Worm (Caenorhabditis elegans): ENCODE data around the gene exc-12.

The exc-12 gene

DNA sequence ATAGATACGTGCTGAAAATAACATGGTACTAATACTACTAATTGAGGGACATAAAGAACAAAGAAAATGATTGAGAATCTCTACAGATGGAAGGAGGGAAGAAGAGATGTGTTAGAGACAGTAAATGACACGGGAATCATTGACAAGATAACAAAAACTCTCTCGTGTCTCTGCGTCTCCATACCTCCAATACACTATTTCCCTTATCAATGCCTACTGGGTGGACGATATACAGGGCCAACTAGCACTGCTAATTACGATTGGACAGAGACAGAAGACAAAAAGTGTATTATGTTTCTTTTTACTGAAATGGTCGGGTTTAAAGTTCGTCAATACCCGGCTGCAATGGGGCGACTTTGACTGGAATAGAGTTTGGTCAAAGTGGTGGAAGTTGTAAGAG, 25.7 kb downstream of the exc-12 start (continued):
- no peak for TF ChIP-seq Y5F2A.4 (GFP tag; optimal IDR thresholded peaks at IDR 0.05)
- TF ChIP-seq dpl-1 (GFP tag; optimal IDR thresholded peaks at IDR 0.05), result no peak
- no peak for TF ChIP-seq lin-29 (GFP tag; IDR thresholded peaks at IDR 0.05)
- TF ChIP-seq ces-1 (GFP tag; optimal IDR thresholded peaks at IDR 0.05), result no peak
- TF ChIP-seq egl-27 (tag; optimal IDR thresholded peaks at IDR 0.05), result no peak
- TF ChIP-seq R02D3.7 (tag; optimal IDR thresholded peaks at IDR 0.05), result no peak
- TF ChIP-seq vab-7 (GFP tag; IDR thresholded peaks at IDR 0.05), result no peak
- no peak for TF ChIP-seq ZK337.2 (GFP tag; IDR thresholded peaks at IDR 0.05)
- no peak for TF ChIP-seq F49E8.2 (tag; optimal IDR thresholded peaks at IDR 0.05; ENCODE audit: borderline replicate concordance)
- peak; percentile 96 for TF ChIP-seq pqm-1 (tag; optimal IDR thresholded peaks at IDR 0.05)
- no peak for TF ChIP-seq ctbp-1 (GFP tag; IDR thresholded peaks at IDR 0.05)
- TF ChIP-seq hmg-1.1 (GFP tag; IDR thresholded peaks at IDR 0.05), result no peak
- TF ChIP-seq daf-16 (GFP tag; optimal IDR thresholded peaks at IDR 0.05), result no peak
- peak; percentile 81 for TF ChIP-seq daf-16 (tag; optimal IDR thresholded peaks at IDR 0.05)
- TF ChIP-seq mxl-3 (GFP tag; optimal IDR thresholded peaks at IDR 0.05), result peak; percentile 68
- TF ChIP-seq daf-12 (tag; optimal IDR thresholded peaks at IDR 0.05), result no peak
- TF ChIP-seq F37D6.2 (tag; optimal IDR thresholded peaks at IDR 0.05), result no peak
- 0 out of 2 replicates have a peak, but pooled peaks have one; percentile 10 for TF ChIP-seq zfp-3 (GFP tag; conservative IDR thresholded peaks at IDR 0.05)
- TF ChIP-seq Y105C5A.15 (GFP tag; IDR thresholded peaks at IDR 0.05), result no peak
- no peak for TF ChIP-seq tag-97 (GFP tag; IDR thresholded peaks at IDR 0.05)
- TF ChIP-seq ztf-7 (tag; optimal IDR thresholded peaks at IDR 0.05), result no peak
- no peak for TF ChIP-seq daf-19 (GFP tag; conservative IDR thresholded peaks at IDR 0.05)
- no peak for TF ChIP-seq Y75B8A.6 (GFP tag; IDR thresholded peaks at IDR 0.05)
- TF ChIP-seq lin-38 (GFP tag; IDR thresholded peaks at IDR 0.05), result no peak

ce11 chrIII:13543434-13543833, 26.8 kb downstream of the exc-12 start, which contains the start of gene acs-5:
Gene acs-5, minus strand, starts transcription at chrIII:13543534.
- TF ChIP-seq mxl-2 (GFP tag; conservative IDR thresholded peaks at IDR 0.05), result no peak
- TF ChIP-seq mdt-29 (GFP tag; IDR thresholded peaks at IDR 0.05), result no peak
- no peak for TF ChIP-seq T26A8.4 (GFP tag; IDR thresholded peaks at IDR 0.05)
- TF ChIP-seq fos-1 (tag; optimal IDR thresholded peaks at IDR 0.05), result no peak
- no peak for TF ChIP-seq cey-2 (tag; optimal IDR thresholded peaks at IDR 0.05; ENCODE audit: borderline replicate concordance, insufficient read depth)
- TF ChIP-seq nhr-11 (tag; optimal IDR thresholded peaks at IDR 0.05), result no peak
- no peak for TF ChIP-seq lir-3 (tag; optimal IDR thresholded peaks at IDR 0.05)
- no peak for TF ChIP-seq tra-1 (GFP tag; IDR thresholded peaks at IDR 0.05)
- TF ChIP-seq lin-15B (tag; optimal IDR thresholded peaks at IDR 0.05), result no peak
- TF ChIP-seq nhr-111 (GFP tag; optimal IDR thresholded peaks at IDR 0.05), result no peak
- TF ChIP-seq F10B5.3 (tag; optimal IDR thresholded peaks at IDR 0.05), result no peak
- no peak for TF ChIP-seq dve-1 (tag; optimal IDR thresholded peaks at IDR 0.05; ENCODE audit: insufficient read depth)
- TF ChIP-seq unc-39 (tag; optimal IDR thresholded peaks at IDR 0.05), result no peak
- no peak for TF ChIP-seq tag-97 (GFP tag; IDR thresholded peaks at IDR 0.05)
- TF ChIP-seq hmg-1.1 (GFP tag; IDR thresholded peaks at IDR 0.05), result no peak
- no peak for TF ChIP-seq nhr-6 (tag; optimal IDR thresholded peaks at IDR 0.05)
- no peak for TF ChIP-seq hlh-11 (tag; optimal IDR thresholded peaks at IDR 0.05)
- no peak for TF ChIP-seq D1046.2 (GFP tag; IDR thresholded peaks at IDR 0.05)
- no peak for TF ChIP-seq Y75B8A.6 (GFP tag; IDR thresholded peaks at IDR 0.05)
- no peak for TF ChIP-seq ztf-7 (tag; optimal IDR thresholded peaks at IDR 0.05)

- peak; percentile 17 for TF ChIP-seq nhr-48 (tag; optimal IDR thresholded peaks at IDR 0.05)
- no peak for TF ChIP-seq ceh-28 (tag; optimal IDR thresholded peaks at IDR 0.05)
- peak; percentile 62 for TF ChIP-seq dmd-6 (GFP tag; IDR thresholded peaks at IDR 0.05)
- no peak for TF ChIP-seq ceh-62 (tag; optimal IDR thresholded peaks at IDR 0.05)
- peak; percentile 33 for TF ChIP-seq lin-13 (GFP tag; optimal IDR thresholded peaks at IDR 0.05)
- peak; percentile 21 for TF ChIP-seq nhr-77 (tag; optimal IDR thresholded peaks at IDR 0.05)
- TF ChIP-seq zfp-2 (tag; optimal IDR thresholded peaks at IDR 0.05), result no peak
- TF ChIP-seq hlh-11 (tag; optimal IDR thresholded peaks at IDR 0.05), result peak; percentile 70
- TF ChIP-seq mep-1 (tag; optimal IDR thresholded peaks at IDR 0.05), result peak; percentile 26
- no peak for TF ChIP-seq mes-2 (tag; optimal IDR thresholded peaks at IDR 0.05; ENCODE audit: poor library complexity, severe bottlenecking)
- peak; percentile 49 for TF ChIP-seq nhr-10 (tag; optimal IDR thresholded peaks at IDR 0.05)
- peak; percentile 24 for TF ChIP-seq dve-1 (tag; optimal IDR thresholded peaks at IDR 0.05; ENCODE audit: insufficient read depth)
- peak in 1 of 2 experiments; percentile 5 for TF ChIP-seq mdl-1 (tag; optimal IDR thresholded peaks at IDR 0.05)
- peak; percentile 46 for TF ChIP-seq pqm-1 (tag; optimal IDR thresholded peaks at IDR 0.05)
- peak; percentile 46 for TF ChIP-seq mxl-3 (GFP tag; optimal IDR thresholded peaks at IDR 0.05)
- TF ChIP-seq lin-38 (GFP tag; IDR thresholded peaks at IDR 0.05), result peak; percentile 21; the same call in 1 of the 2 replicates
Observed at ce11 chrIII:13542458-13542857, 27.8 kb downstream of the exc-12 start.
